Fruit fly (Drosophila melanogaster) S2 (cell line): ENCODE results near the gene Sry-beta.

Experiments
- CG8478 ChIP-seq: fragments of >200 bp; optimal IDR thresholded peaks from 2 replicates; lab custom pipeline; 2018
- CTCF ChIP-seq, 2 experiments: fragments of >200 bp; optimal IDR thresholded peaks; 2 replicates each; lab custom pipeline; 2018

Sry-beta gene

DNA sequence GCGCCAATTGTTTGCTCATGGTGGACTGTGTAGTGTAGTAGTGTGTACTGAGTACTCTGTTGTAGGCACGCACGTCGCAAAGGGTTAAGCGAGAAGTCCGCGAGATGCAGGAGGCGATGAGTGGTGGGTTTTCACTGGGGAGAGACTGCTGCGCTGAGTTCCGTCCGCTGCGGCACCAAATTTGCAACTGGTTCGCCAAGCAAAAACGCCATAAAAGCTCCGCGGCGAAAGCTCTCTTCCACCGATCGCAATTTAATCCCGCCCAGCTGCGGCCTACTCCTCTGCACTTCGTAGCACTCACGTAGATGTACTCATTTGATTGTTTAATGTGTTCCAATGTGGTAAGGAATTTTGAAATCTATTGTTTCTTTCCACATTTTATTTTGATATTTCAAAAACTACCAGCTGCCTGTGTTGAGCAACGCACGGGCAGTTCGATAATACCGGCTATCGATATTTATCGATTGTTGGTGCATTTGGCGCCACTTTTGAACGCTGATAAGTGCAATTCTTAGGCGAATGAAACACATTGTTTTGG, 24.5 kb upstream of the Sry-beta start, which contains the start of gene CG7920:
Gene CG7920, minus strand, starts transcription at position 308 of the 538 bp plus-strand sequence.
- TF ChIP-seq CG8478 (lab: Kevin White, UChicago) (no peak), CTCF (optimal IDR thresholded peaks at IDR 0.05; lab: Kevin White, UChicago) (no peak)

dm6 chr3R:30021009-30021408, 18.5 kb upstream of the Sry-beta start:
- TF ChIP-seq CG8478 (lab: Kevin White, UChicago) (no peak), CTCF (optimal IDR thresholded peaks at IDR 0.05; lab: Kevin White, UChicago) (no peak)

DNA sequence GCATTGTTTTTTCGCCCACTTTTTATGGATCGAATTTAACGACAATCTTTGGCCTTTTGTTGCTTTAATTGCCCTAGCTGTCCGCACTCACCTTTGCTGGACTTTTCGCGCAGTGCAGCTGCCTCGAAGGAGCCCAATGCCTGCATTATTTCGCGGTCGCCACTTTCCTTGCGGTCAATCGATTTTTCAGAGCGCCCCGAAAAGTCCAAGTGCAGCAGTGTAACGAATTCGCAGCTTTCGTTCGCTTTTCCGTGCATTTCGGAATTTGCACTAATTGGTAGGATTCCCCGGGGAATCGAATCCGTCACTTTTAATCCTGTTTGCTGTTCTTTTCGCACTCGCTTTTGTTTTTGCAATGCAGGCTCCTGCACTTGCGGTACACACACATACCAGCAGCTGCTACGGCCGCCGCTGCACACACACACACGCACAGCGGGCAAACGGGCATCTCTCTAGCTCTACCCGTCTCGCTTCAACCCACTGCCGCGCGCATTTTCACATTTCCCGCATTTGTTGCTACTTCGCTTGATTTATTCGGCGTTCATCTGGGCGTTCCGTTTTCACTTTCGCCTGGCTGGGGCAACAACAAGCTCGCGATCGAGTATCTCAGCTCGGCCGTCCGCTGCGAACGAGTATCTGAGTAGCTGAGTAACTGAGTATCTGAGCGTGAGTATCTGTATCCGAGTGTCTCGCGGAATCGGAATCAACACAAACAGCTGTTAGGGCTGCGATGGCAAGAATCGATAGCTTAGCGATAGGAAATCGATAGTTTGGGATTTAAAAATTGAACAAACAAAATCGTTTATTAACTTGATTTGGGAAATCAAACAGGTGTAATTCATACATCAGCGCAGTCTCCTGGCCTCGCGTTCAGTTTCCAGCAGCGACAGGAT, 17.7 kb upstream of the Sry-beta start, which contains the start of gene Mgat2:
Gene Mgat2, minus strand, starts transcription at position 663 of the 893 bp plus-strand sequence.
- TF ChIP-seq CG8478 (lab: Kevin White, UChicago) (no peak), CTCF (optimal IDR thresholded peaks at IDR 0.05; lab: Kevin White, UChicago) (no peak)

dm6 chr3R:30022452-30023028, 17.0 kb upstream of the Sry-beta start, which contains the start of the genes RpS28a and Axn:
RpS28a (minus strand) TSS chr3R:30022648.
Axn (plus strand) TSS chr3R:30022842.
- peak; percentile 99 to 100 for TF ChIP-seq CTCF (optimal IDR thresholded peaks at IDR 0.05; lab: Kevin White, UChicago)
- TF ChIP-seq CG8478 (lab: Kevin White, UChicago), result no peak

DNA sequence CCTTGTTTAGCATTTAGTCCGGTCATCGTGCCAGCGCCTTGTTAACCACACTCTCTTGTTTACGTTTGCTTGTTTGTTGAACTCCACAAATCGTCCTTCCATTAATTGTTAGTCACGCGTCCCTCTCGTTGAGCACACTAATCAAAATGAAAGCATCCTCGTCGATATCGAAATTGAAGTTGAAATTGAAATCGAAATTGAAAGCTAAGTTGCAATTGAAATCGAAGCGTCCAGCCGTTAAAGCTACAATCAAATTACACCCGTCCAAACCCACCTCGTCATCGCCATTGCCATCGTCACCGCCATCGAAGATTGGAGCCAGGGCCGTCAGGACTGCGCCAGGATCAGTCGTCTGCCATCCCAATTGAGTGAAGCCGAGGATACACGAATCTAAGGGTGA, 16.1 kb upstream of the Sry-beta start:
- no peak for TF ChIP-seq CTCF (optimal IDR thresholded peaks at IDR 0.05; lab: Kevin White, UChicago)
- no peak for TF ChIP-seq CG8478 (lab: Kevin White, UChicago)

- no peak for TF ChIP-seq CTCF (optimal IDR thresholded peaks at IDR 0.05; lab: Kevin White, UChicago)
- TF ChIP-seq CG8478 (lab: Kevin White, UChicago), result no peak
Measured at dm6 chr3R:30030061-30030460, 9.5 kb upstream of the Sry-beta start.

DNA sequence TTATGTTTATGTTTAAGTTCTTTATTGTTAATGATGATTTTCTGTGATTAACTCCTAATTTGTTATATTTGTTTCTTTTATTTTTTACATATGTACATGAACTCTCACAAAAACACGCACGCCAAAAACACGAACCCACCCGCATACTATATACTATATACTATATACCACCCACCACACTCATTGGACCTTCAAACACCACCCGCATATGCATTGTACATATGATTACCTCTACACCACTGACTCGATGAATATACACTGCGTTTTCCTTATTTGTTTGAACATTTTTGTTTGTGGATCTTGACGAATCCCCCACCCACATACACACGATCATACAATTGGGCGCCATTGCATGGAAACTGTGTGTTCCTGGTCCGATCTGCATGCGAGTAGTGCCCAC, 7.2 kb upstream of the Sry-beta start:
- TF ChIP-seq CTCF (optimal IDR thresholded peaks at IDR 0.05; lab: Kevin White, UChicago) (no peak), CG8478 (lab: Kevin White, UChicago) (no peak)

dm6 chr3R:30036609-30037008, 2.9 kb upstream of the Sry-beta start, which contains the start of gene ZIPIC:
ZIPIC (minus strand) TSS chr3R:30036870.
- TF ChIP-seq CG8478 (lab: Kevin White, UChicago), result no peak
- TF ChIP-seq CTCF (optimal IDR thresholded peaks at IDR 0.05; lab: Kevin White, UChicago), result no peak

- TF ChIP-seq CTCF (optimal IDR thresholded peaks at IDR 0.05; lab: Kevin White, UChicago), result no peak
- TF ChIP-seq CG8478 (lab: Kevin White, UChicago), result no peak
Measured at dm6 chr3R:30037630-30038029, 1.9 kb upstream of the Sry-beta start, which contains the start of gene ocn. ocn (minus strand) TSS chr3R:30037730.

DNA sequence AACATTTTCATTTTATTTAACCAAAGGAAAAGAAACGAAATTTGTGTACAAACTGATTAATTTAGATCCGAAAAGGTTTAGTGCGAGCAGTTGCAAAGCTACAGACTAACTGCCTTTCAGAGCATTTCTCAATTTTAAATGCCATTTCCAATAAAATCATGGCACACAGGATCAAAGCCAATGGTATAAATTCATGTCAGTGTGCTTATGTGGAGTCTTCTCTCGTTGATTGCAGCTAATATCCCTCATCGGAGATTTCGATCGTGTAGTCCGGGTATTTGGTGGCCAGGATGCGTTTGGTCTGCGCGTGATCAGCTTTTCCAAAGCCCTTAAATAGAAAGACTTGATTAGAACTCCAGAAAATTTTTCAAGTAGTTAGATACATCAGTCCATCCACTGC, 891 bp upstream of the Sry-beta start, which contains the start of gene janB:
Gene janB, minus strand, starts transcription at position 101 of the 400 bp plus-strand sequence.
- TF ChIP-seq CTCF (optimal IDR thresholded peaks at IDR 0.05; lab: Kevin White, UChicago) (no peak), CG8478 (lab: Kevin White, UChicago) (no peak)

DNA sequence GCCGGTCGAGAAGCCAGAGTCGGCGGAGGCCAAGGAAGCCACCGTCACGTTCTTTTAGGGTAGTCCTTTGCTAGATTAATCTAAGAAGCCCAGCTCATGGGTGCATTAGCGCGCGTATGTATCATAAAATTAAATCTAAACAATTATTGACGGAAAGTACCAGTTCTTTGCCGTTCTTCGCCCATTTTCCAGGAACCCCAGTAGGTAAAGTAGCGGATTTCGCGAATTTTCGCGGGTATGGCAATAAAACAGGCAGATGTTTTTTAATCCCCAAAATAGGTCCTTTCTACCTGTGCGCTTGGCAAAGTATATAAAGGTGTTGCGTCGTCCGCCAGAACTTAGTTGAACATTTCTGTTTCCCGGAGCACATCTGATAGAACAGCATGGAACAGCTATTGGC, 1.4 kb downstream of the Sry-beta start:
- TF ChIP-seq CG8478 (lab: Kevin White, UChicago) (no peak), CTCF (optimal IDR thresholded peaks at IDR 0.05; lab: Kevin White, UChicago) (no peak)

DNA sequence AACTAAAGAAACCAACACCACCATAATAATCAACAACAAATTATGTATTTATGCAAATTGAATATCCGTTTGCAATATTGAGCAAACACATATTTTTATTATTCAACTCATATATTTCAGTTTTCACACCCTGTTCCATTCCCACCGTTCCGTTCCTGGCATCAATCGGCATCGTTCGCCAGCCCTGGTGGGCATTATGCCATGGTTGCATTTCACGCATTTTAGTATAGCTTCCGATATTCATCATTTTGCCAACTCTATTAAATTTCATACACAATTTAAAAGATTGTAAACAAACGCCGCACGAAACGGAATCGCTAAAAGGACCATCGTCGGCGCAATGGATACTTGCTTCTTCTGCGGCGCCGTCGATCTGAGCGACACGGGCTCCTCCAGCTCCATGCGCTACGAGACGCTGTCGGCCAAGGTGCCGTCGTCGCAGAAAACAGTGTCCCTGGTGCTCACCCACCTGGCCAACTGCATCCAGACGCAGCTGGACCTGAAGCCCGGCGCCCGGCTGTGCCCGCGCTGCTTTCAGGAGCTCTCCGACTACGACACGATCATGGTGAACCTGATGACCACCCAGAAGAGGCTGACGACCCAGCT, 3.7 kb downstream of the Sry-beta start, which contains the start of gene Sry-delta:
Gene Sry-delta, plus strand, starts transcription at position 203 of the 606 bp plus-strand sequence.
- TF ChIP-seq CTCF (optimal IDR thresholded peaks at IDR 0.05; lab: Kevin White, UChicago) (peak; percentile 10 to 34), CG8478 (lab: Kevin White, UChicago) (no peak)

DNA sequence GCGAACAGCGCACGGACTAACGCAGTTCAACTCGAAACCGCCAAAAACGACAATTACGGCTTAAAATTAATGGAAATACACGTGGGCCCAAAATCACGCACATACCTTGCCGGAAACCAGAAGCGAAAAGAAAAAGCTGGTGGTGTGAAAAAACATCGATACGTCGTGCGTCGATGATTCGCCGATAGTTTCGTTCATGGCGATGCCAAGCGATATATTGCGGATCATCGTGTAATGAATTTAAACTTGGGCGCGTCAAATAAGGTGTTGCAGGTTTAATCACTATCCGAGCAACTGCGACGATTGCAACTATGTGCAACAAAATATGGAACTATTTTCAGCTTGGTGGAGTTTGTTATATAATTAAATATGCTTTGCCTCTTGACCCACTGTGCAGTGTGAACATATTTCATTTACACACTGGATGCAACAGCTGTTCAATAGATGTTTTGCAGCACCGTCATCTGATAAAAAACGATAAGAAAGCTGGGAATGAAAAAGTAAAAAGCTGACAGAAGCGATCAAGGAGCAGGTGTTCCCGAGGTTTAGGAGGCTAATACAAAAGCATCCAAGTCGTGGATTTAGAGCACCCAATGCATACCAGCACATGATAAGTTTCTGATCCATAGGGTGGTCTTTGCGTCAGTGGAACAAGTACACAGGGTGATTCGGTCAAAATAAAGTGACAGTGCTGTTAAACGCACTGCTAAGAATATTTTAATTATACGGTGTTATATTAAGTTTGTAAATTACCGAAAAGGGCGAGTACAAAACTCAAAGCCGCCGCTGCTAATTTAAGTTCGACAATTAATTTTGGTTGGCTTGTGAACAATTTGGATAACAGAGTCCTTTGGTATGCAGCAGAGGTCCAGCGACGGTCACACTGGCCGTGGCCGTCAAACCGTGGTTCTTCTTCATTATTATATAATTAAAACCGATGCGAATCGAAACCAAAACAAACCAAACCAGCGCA, 6.8 kb downstream of the Sry-beta start, which contains the start of the genes RpL32 and CG7943:
Gene RpL32, minus strand, starts transcription at position 133 of the 973 bp plus-strand sequence.
Gene CG7943, plus strand, starts transcription at position 442 of the 973 bp plus-strand sequence.
- TF ChIP-seq CTCF (optimal IDR thresholded peaks at IDR 0.05; lab: Kevin White, UChicago), result peak in 1 of 2 experiments; percentile 41
- no peak for TF ChIP-seq CG8478 (lab: Kevin White, UChicago)
